Fruit fly (Drosophila melanogaster) whole organism, embryonic: ENCODE data around the gene zetaCOP.

Experiments used
- Antp ChIP-seq: fragments of 200-800 bp; sonication (Bioruptor generic); optimal IDR thresholded peaks from 3 replicates; lab custom pipeline; 2016; ENCODE audit warnings: missing biosample characterization, missing genetic modification characterization
- Awh ChIP-seq: fragments of 200-800 bp; sonication (Bioruptor generic); IDR thresholded peaks from 2 replicates; pipeline ENCODE4, ENCODE4 v1.3.6; 2022; ENCODE audit warnings: missing biosample characterization, missing genetic modification characterization
- CG10209 ChIP-seq: fragments of 200-800 bp; sonication (Bioruptor generic); optimal IDR thresholded peaks from 3 replicates; lab custom pipeline; 2017; ENCODE audit warnings: missing biosample characterization, mild to moderate bottlenecking, missing genetic modification characterization, missing genetic modification reagents
- CG10979 ChIP-seq: fragments of 200-800 bp; sonication (Bioruptor generic); optimal IDR thresholded peaks from 2 replicates; lab custom pipeline; 2018; ENCODE audit warnings: missing biosample characterization, mild to moderate bottlenecking, missing genetic modification characterization, moderate library complexity
- CG1233 ChIP-seq: fragments of 200-800 bp; sonication (Bioruptor generic); optimal IDR thresholded peaks from 4 replicates; lab custom pipeline; 2018; ENCODE audit warnings: missing biosample characterization, mild to moderate bottlenecking, missing genetic modification characterization
- CG12744 ChIP-seq: fragments of 200-800 bp; sonication (Bioruptor generic); optimal IDR thresholded peaks from 2 replicates; lab custom pipeline; 2016; ENCODE audit warnings: missing biosample characterization, missing genetic modification characterization
- CG16815 ChIP-seq: fragments of 200-800 bp; sonication (Bioruptor generic); optimal IDR thresholded peaks from 3 replicates; lab custom pipeline; 2017; ENCODE audit warnings: missing biosample characterization, mild to moderate bottlenecking, missing genetic modification characterization
- CG2116 ChIP-seq: fragments of 200-800 bp; sonication (Bioruptor generic); optimal IDR thresholded peaks from 3 replicates; lab custom pipeline; 2018; ENCODE audit warnings: missing biosample characterization, mild to moderate bottlenecking, missing genetic modification characterization
- CG2199 ChIP-seq: fragments of 200-800 bp; sonication (Bioruptor generic); IDR thresholded peaks from 3 replicates; pipeline ENCODE4 v1.3.6; 2022; ENCODE audit warnings: missing biosample characterization, missing genetic modification characterization
- CG3163 ChIP-seq: fragments of 200-800 bp; sonication (Bioruptor generic); optimal IDR thresholded peaks from 3 replicates; lab custom pipeline; 2016; ENCODE audit warnings: missing biosample characterization, missing genetic modification characterization
- CG34224 ChIP-seq: fragments of 200-800 bp; sonication (Bioruptor generic); IDR thresholded peaks from 3 replicates; pipeline ENCODE4 v1.3.6; 2022; ENCODE audit warnings: missing biosample characterization, missing genetic modification characterization; ENCODE audit not compliant: partially characterized antibody
- CG5245 ChIP-seq: fragments of 200-800 bp; sonication (Bioruptor generic); optimal IDR thresholded peaks from 3 replicates; lab custom pipeline; 2016; ENCODE audit warnings: missing biosample characterization, missing genetic modification characterization
- CG6175 ChIP-seq: fragments of 200-800 bp; sonication (Bioruptor generic); IDR thresholded peaks from 3 replicates; pipeline ENCODE4 v1.3.6; 2022; ENCODE audit warnings: missing biosample characterization, missing genetic modification characterization
- CG6254 ChIP-seq: fragments of 200-800 bp; sonication (Bioruptor generic); optimal IDR thresholded peaks from 3 replicates; lab custom pipeline; 2017; ENCODE audit warnings: mild to moderate bottlenecking, missing biosample characterization, missing genetic modification reagents, missing genetic modification characterization
- CG6272 ChIP-seq: fragments of 200-800 bp; sonication (Bioruptor generic); IDR thresholded peaks from 2 replicates; pipeline ENCODE4 v1.3.6; 2022; ENCODE audit warnings: missing biosample characterization, missing genetic modification characterization
- CG6654 ChIP-seq: fragments of 200-800 bp; sonication (Bioruptor generic); optimal IDR thresholded peaks from 2 replicates; lab custom pipeline; 2017; ENCODE audit warnings: missing biosample characterization, mild to moderate bottlenecking, missing genetic modification characterization
- CG6854 ChIP-seq: fragments of 200-800 bp; sonication (Bioruptor generic); optimal IDR thresholded peaks from 3 replicates; lab custom pipeline; 2017; ENCODE audit warnings: missing biosample characterization, mild to moderate bottlenecking, missing genetic modification characterization
- CG7357 ChIP-seq: fragments of 200-800 bp; sonication (Bioruptor generic); IDR thresholded peaks from 3 replicates; pipeline ENCODE4 v1.3.6; 2022; ENCODE audit warnings: missing biosample characterization, missing genetic modification characterization
- CG7372 ChIP-seq: fragments of 200-800 bp; sonication (Bioruptor generic); IDR thresholded peaks from 2 replicates; pipeline ENCODE4 v1.3.6; 2022; ENCODE audit warnings: missing biosample characterization, missing genetic modification characterization
- CG7839 ChIP-seq: fragments of 200-800 bp; sonication (Bioruptor generic); optimal IDR thresholded peaks from 3 replicates; lab custom pipeline; 2018; ENCODE audit warnings: missing biosample characterization, mild to moderate bottlenecking, missing genetic modification characterization, moderate library complexity
- CG8281 ChIP-seq: fragments of 200-800 bp; sonication (Bioruptor generic); optimal IDR thresholded peaks from 2 replicates; lab custom pipeline; 2018; ENCODE audit warnings: missing biosample characterization, mild to moderate bottlenecking, missing genetic modification characterization, moderate library complexity
- CG8388 ChIP-seq: fragments of 200-800 bp; sonication (Bioruptor generic); optimal IDR thresholded peaks from 2 replicates; lab custom pipeline; 2019; ENCODE audit warnings: missing biosample characterization, mild to moderate bottlenecking, missing genetic modification characterization, moderate library complexity
- CHES-1-like ChIP-seq: fragments of 200-800 bp; sonication (Bioruptor generic); optimal IDR thresholded peaks from 2 replicates; lab custom pipeline; 2016; ENCODE audit warnings: missing biosample characterization, missing genetic modification characterization
- Deaf1 ChIP-seq: fragments of 200-800 bp; optimal IDR thresholded peaks from 3 replicates; lab custom pipeline; 2019; ENCODE audit warnings: missing biosample characterization, mild to moderate bottlenecking, missing genetic modification characterization, moderate library complexity
- Drgx ChIP-seq: fragments of 200-800 bp; sonication (Bioruptor generic); IDR thresholded peaks from 2 replicates; pipeline ENCODE4 v1.3.6; 2022; ENCODE audit warnings: missing biosample characterization, missing genetic modification characterization
- E2f2 ChIP-seq: fragments of 200-800 bp; sonication (Bioruptor generic); IDR thresholded peaks from 2 replicates; pipeline ENCODE4 v1.3.6; 2022; ENCODE audit warnings: missing biosample characterization, missing genetic modification characterization
- Hr78 ChIP-seq, 2 experiments: fragments of 200-800 bp in 1 of 2; fragments of >200 bp in 1 of 2; sonication (Bioruptor generic) in 1 of 2; optimal IDR thresholded peaks; 2 replicates each; lab custom pipeline; 2017 to 2019; ENCODE audit warnings: missing biosample characterization in 2 of 2, missing genetic modification characterization in 2 of 2, mild to moderate bottlenecking in 1 of 2, moderate library complexity in 1 of 2
- Jarid2 ChIP-seq: fragments of 200-800 bp; sonication (Bioruptor generic); optimal IDR thresholded peaks from 3 replicates; lab custom pipeline; 2017; ENCODE audit warnings: mild to moderate bottlenecking, missing biosample characterization, missing genetic modification reagents, missing genetic modification characterization
- Mes4 ChIP-seq: fragments of 200-800 bp; sonication (Bioruptor generic); optimal IDR thresholded peaks from 2 replicates; lab custom pipeline; 2016; ENCODE audit warnings: missing biosample characterization, missing genetic modification characterization
- NfI ChIP-seq: fragments of 200-800 bp; sonication (Bioruptor generic); optimal IDR thresholded peaks from 3 replicates; lab custom pipeline; 2018; ENCODE audit warnings: missing biosample characterization, mild to moderate bottlenecking, missing genetic modification characterization, moderate library complexity
- Oaz ChIP-seq: fragments of 200-800 bp; sonication (Bioruptor generic); IDR thresholded peaks from 2 replicates; pipeline ENCODE4 v1.3.6; 2022; ENCODE audit warnings: missing biosample characterization, missing genetic modification characterization
- Poxn ChIP-seq: fragments of 200-800 bp; sonication (Bioruptor generic); IDR thresholded peaks from 2 replicates; pipeline ENCODE4 v1.3.6; 2022; ENCODE audit warnings: missing biosample characterization, missing genetic modification characterization
- Rx ChIP-seq: fragments of 200-800 bp; sonication (Bioruptor generic); IDR thresholded peaks from 2 replicates; pipeline ENCODE4 v1.3.6; 2022; ENCODE audit warnings: missing biosample characterization, missing genetic modification characterization
- bowl ChIP-seq: fragments of 200-800 bp; sonication (Bioruptor generic); IDR thresholded peaks from 2 replicates; pipeline ENCODE4 v1.3.6; 2022; ENCODE audit warnings: missing biosample characterization, missing genetic modification characterization
- crp ChIP-seq, 2 experiments: fragments of 200-800 bp; sonication (Bioruptor generic); optimal IDR thresholded peaks; 2 replicates in 1 of 2; 3 replicates in 1 of 2; lab custom pipeline; 2017; ENCODE audit warnings: missing biosample characterization in 2 of 2, missing genetic modification characterization in 2 of 2, mild to moderate bottlenecking in 1 of 2, moderate library complexity in 1 of 2
- ems ChIP-seq: fragments of 200-800 bp; sonication (Bioruptor generic); optimal IDR thresholded peaks from 3 replicates; lab custom pipeline; 2016; ENCODE audit warnings: missing biosample characterization, missing genetic modification characterization
- fd102C ChIP-seq: fragments of 200-800 bp; sonication (Bioruptor generic); optimal IDR thresholded peaks from 2 replicates; lab custom pipeline; 2018; ENCODE audit warnings: missing biosample characterization, mild to moderate bottlenecking, missing genetic modification characterization, moderate library complexity
- gce ChIP-seq: fragments of 200-800 bp; sonication (Bioruptor generic); IDR thresholded peaks from 3 replicates; pipeline ENCODE4 v1.3.6; 2022; ENCODE audit warnings: missing biosample characterization, missing genetic modification characterization
- ham ChIP-seq: fragments of 200-800 bp; sonication (Bioruptor generic); IDR thresholded peaks from 2 replicates; pipeline ENCODE4 v1.3.6; 2022; ENCODE audit warnings: missing biosample characterization, missing genetic modification characterization
- hbn ChIP-seq: fragments of 200-800 bp; sonication (Bioruptor generic); IDR thresholded peaks from 2 replicates; pipeline ENCODE4 v1.3.6; 2022; ENCODE audit warnings: missing biosample characterization, missing genetic modification characterization; ENCODE audit not compliant: partially characterized antibody
- mirr ChIP-seq: fragments of 200-800 bp; sonication (Bioruptor generic); optimal IDR thresholded peaks from 3 replicates; lab custom pipeline; 2018; ENCODE audit warnings: missing biosample characterization, mild to moderate bottlenecking, missing genetic modification characterization
- odd ChIP-seq: fragments of 200-800 bp; sonication (Bioruptor generic); optimal IDR thresholded peaks from 2 replicates; lab custom pipeline; 2017; ENCODE audit warnings: missing biosample characterization, mild to moderate bottlenecking, missing genetic modification characterization
- p53 ChIP-seq: fragments of 200-800 bp; sonication (Bioruptor generic); optimal IDR thresholded peaks from 2 replicates; lab custom pipeline; 2016; ENCODE audit warnings: missing biosample characterization, missing genetic modification characterization
- pb ChIP-seq: fragments of 200-800 bp; sonication (Bioruptor generic); optimal IDR thresholded peaks from 3 replicates; lab custom pipeline; 2016; ENCODE audit warnings: missing biosample characterization, missing genetic modification characterization
- ranshi ChIP-seq: fragments of 200-800 bp; sonication (Bioruptor generic); IDR thresholded peaks from 2 replicates; pipeline ENCODE4 v1.3.6; 2022; ENCODE audit warnings: missing biosample characterization, missing genetic modification characterization
- rib ChIP-seq: fragments of 200-800 bp; sonication (Bioruptor generic); IDR thresholded peaks from 2 replicates; pipeline ENCODE4 v1.3.6; 2022; ENCODE audit warnings: missing biosample characterization, missing genetic modification characterization
- row ChIP-seq: fragments of 200-800 bp; sonication (Bioruptor generic); IDR thresholded peaks from 3 replicates; pipeline ENCODE4 v1.3.6; 2022; ENCODE audit warnings: missing biosample characterization, missing genetic modification characterization
- sisA ChIP-seq: fragments of 200-800 bp; sonication (Bioruptor generic); IDR thresholded peaks from 2 replicates; pipeline ENCODE4 v1.3.6; 2022; ENCODE audit warnings: missing biosample characterization, missing genetic modification characterization
- slp2 ChIP-seq: fragments of 200-800 bp; sonication (Bioruptor generic); optimal IDR thresholded peaks from 2 replicates; lab custom pipeline; 2016; ENCODE audit warnings: missing biosample characterization, missing genetic modification characterization
- toy ChIP-seq: fragments of 200-800 bp; sonication (Bioruptor generic); IDR thresholded peaks from 2 replicates; pipeline ENCODE4 v1.3.6; 2022; ENCODE audit warnings: missing biosample characterization, missing genetic modification characterization

The zetaCOP gene

DNA sequence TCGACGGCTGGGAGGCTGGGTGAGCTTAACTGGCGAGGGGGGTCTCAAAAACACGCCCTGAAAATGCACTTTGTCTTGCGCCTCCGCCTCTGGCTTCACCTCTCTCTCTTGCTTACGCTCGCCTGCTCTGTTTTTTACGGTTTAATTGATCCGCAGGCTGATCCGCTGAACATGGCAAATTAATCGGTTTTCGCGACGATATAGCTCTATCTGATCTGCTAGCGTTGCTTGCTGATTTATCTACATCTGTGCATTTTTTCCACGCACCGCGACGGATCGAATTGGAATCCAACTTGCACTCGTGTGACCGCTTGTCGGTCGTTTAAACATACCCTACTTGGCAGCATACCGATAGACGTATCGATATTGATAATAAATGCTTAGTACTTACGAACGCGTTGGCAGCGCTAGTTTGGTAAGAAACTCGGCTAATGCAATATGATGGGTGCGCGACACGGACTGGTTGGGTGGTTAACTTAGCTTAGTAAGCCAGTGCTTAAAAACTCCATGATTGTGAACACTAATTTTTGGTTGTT, 25.7 kb downstream of the zetaCOP start, which contains the start of gene Abl (continued):
- TF ChIP-seq Hr78 (GFP tag; optimal IDR thresholded peaks at IDR 0.05; lab: Kevin White, UChicago) (no peak), CG7372 (no peak), Antp (GFP tag; lab: Kevin White, UChicago) (peak; percentile 78), CG7357 (GFP tag; lab: Robert Waterston, UW) (no peak), mirr (GFP tag; lab: Kevin White, UChicago) (peak; percentile 59), p53 (GFP tag; lab: Kevin White, UChicago) (peak; percentile 75), pb (GFP tag; lab: Kevin White, UChicago) (peak; percentile 29), CG6175 (GFP tag; lab: Robert Waterston, UW) (no peak), odd (no peak), Jarid2 (GFP tag; lab: Kevin White, UChicago) (peak; percentile 92), CG8281 (tag; lab: Kevin White, UChicago) (no peak), toy (GFP tag; lab: Robert Waterston, UW) (no peak), CG10979 (peak; percentile 25), ham (GFP tag; lab: Robert Waterston, UW) (no peak), sisA (GFP tag; lab: Robert Waterston, UW) (peak; percentile 34; the same call in 1 of the 2 replicates), Oaz (GFP tag; lab: Robert Waterston, UW) (no peak), CG7839 (tag; lab: Kevin White, UChicago) (peak; percentile 41), E2f2 (peak; percentile 92), CG3163 (GFP tag; lab: Kevin White, UChicago) (peak; percentile 75), CG16815 (peak; percentile 22), ranshi (GFP tag; lab: Robert Waterston, UW) (no peak), CG2199 (GFP tag; lab: Robert Waterston, UW) (peak; percentile 54; the same call in 1 of the 3 replicates), ems (peak; percentile 72), CG2116 (GFP tag; lab: Kevin White, UChicago) (peak; percentile 88), Drgx (GFP tag; lab: Robert Waterston, UW) (0 out of 2 replicates have a peak, but pooled peaks have one; percentile 22), slp2 (GFP tag; lab: Kevin White, UChicago) (peak; percentile 60), Deaf1 (tag; lab: Kevin White, UChicago) (peak; percentile 50), CG5245 (GFP tag; lab: Kevin White, UChicago) (peak; percentile 5), CG34224 (GFP tag; lab: Robert Waterston, UW) (peak; percentile 64), CG12744 (GFP tag; lab: Kevin White, UChicago) (peak; percentile 87), CG10209 (GFP tag; lab: Kevin White, UChicago) (peak; percentile 69), crp (GFP tag; optimal IDR thresholded peaks at IDR 0.05; lab: Kevin White, UChicago) (peak in 1 of 2 experiments; percentile 50), CHES-1-like (GFP tag; lab: Kevin White, UChicago) (peak; percentile 85), CG1233 (peak; percentile 7), CG6254 (GFP tag; lab: Kevin White, UChicago) (no peak), fd102C (GFP tag; lab: Kevin White, UChicago) (no peak), CG6854 (no peak), rib (GFP tag; lab: Robert Waterston, UW) (no peak), CG6272 (GFP tag; lab: Robert Waterston, UW) (peak; percentile 56; the same call in 1 of the 2 replicates), NfI (peak; percentile 46), Mes4 (GFP tag; lab: Kevin White, UChicago) (peak; percentile 63), CG8388 (GFP tag; lab: Kevin White, UChicago) (no peak), CG6654 (GFP tag; lab: Kevin White, UChicago) (no peak), bowl (GFP tag; lab: Robert Waterston, UW) (no peak; the same call in 1 of the 2 replicates), row (peak; percentile 56; the same call in 2 of the 3 replicates), Poxn (GFP tag; lab: Robert Waterston, UW) (no peak), Awh (GFP tag; lab: Robert Waterston, UW) (no peak), Rx (GFP tag; lab: Robert Waterston, UW) (no peak), hbn (peak; percentile 82), gce (GFP tag; lab: Robert Waterston, UW) (peak; percentile 31; the same call in 1 of the 3 replicates)
